Fruit fly (Drosophila melanogaster) S2 (cell line): ENCODE results near the gene Hacd1.
"Not testable (repeated sequence)": the region's sequence is repeated elsewhere in the genome, so short reads cannot be mapped to it uniquely, and the experiment has no call there.

ENCODE experiments used
- CG8478 ChIP-seq: fragments of >200 bp; optimal IDR thresholded peaks from 2 replicates; lab custom pipeline; 2018
- CTCF ChIP-seq, 2 experiments: fragments of >200 bp; optimal IDR thresholded peaks; 2 replicates each; lab custom pipeline; 2018

Hacd1 gene

DNA sequence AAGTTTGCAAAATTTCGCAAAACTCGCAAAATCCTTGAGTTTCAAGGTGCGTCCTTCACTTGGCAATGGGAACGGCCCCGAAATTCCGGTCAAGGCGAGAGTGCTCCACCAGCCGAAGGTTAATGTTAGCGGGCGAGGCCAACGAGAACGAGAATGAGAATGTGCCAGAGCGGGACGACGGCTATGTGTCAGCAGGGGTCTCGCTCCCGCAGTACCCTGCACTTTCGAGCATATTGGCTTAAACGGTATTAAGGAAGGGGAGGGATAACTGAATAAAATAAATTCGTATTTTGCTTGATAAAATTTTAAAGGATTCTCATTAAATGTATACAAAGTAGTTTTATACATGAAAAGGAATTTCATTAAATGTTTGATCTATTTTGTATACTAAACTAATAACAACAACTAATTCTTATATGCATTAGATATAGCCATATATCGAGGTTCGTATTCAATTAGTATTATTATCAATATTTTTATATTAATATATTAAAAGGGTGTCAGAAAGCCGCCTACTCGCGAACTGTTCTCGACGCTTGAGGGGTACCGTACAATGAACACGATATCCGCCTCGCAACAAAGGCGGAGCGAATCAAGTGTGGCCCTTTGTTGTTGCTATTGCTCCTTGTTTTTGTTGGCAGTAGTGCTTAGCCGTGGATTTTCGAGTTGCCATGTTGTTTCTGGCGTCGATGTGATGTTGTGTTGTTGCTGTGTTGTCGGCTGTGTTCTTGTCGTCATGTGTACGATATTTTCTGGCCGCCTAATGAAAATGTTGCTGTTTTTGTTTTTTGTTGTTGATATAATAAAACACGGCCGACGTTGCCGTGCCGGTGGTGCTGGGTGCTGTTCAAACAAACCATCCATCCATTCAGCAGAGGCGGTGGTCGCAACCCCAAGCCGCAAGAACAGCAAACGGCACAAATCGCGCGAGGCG, 4.6 kb upstream of the Hacd1 start:
- TF ChIP-seq CG8478 (lab: Kevin White, UChicago) (no peak), CTCF (optimal IDR thresholded peaks at IDR 0.05; lab: Kevin White, UChicago) (peak in 1 of 2 experiments; percentile 12)

- TF ChIP-seq CTCF (optimal IDR thresholded peaks at IDR 0.05; lab: Kevin White, UChicago): no peak
- TF ChIP-seq CG8478 (lab: Kevin White, UChicago): no peak
These were observed 3.6 kb upstream of the Hacd1 start for dm6 chr2L:12005436-12006396.

DNA sequence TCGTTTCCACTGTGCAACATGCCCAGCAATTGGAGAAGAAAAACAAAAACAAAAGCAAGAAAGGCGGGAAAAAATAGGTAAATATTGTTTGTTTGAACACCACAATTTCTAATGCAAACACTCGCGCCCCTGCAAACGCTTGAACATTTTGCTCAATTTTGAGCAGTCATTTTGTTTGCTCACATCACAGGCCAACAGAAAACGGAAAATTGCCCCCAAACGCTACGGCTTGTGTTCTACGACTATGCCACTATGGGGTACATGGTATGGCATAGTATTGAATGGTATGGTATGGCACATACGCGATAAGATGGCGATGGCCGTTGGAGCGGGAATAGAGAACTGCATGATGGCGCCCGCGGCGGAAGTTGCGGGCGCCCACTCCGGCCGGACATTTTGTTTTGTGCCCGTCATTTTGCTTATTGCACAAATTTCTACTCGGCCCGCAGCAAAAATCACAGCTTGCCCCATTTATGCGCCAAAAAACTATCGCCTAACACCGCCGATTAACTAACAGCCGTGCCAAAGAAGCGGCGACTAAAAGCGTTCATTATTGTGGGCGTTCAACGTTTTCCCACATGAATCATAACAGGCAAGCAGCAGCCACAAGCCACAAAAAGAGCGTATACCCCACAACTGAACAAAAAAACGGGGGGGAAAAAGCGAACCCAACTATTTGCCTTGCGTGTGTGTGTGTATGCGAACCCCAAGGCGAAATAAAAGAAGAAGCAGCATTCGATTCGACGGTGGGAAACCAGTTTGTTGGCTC, 2.3 kb upstream of the Hacd1 start:
- TF ChIP-seq CTCF (optimal IDR thresholded peaks at IDR 0.05; lab: Kevin White, UChicago): no peak
- no peak for TF ChIP-seq CG8478 (lab: Kevin White, UChicago)

DNA sequence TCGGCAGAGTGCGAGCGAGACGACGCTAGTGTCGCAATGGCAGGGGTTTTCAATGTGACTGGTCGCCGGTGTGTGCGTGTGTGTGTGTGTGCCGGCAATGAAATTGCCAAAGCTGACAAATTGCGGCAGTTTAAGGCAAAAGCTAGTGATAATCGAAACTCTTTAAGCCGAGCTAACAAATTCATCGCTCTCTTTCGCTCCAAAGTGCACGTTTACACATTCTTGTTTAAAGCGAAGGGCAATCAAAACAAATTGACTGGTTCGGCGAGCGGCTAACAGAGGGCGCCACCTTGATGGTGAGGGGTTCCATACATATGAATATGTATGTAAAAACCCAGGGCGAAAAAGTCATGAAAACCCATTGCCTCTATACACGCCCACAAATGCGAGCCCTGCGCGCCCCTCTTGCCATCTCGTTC, 1.7 kb upstream of the Hacd1 start:
- TF ChIP-seq CG8478 (lab: Kevin White, UChicago): no peak
- peak; percentile 88 to 97 for TF ChIP-seq CTCF (optimal IDR thresholded peaks at IDR 0.05; lab: Kevin White, UChicago)

DNA sequence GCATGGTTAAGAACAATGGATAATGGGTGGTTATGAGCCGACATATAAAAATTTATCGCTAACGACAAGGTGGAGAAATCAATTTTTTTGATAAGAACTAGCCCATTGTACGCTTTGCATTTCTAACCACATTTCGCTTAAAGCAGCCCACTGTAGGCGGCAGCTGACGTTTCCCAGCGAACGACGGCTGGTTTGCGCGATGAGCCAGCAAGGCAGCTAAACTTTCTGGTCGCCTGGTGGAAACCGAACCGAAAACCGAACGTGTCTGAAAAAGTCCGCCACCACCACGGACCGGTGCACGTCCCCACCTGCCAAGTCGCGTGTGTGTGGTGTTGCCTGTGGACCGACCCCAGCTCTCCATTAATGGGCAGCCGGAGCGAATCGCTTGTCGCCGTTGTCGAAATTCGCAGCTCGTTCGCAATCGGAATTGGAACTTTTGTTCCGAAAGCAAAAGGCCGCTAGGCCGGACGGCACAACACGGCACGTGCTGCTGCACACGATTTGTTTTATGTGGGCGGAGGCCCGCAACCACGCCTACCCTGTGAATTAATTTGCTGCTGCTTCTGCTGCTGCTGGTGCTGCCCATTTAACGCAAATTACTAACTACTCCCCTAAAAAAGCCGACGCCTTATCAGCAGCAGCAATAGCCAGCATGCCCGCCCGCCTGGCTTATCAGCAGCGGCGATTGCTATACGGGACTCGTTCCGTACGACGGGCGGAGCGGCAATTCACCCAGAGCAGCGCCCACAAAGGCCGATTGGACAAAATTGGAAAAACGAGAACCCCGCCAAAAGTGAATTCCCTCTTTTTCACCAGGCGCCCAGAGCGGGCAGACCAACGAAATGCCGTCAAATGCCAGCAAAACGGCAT, 1.1 kb upstream of the Hacd1 start:
- TF ChIP-seq CTCF (optimal IDR thresholded peaks at IDR 0.05; lab: Kevin White, UChicago): no peak
- no peak for TF ChIP-seq CG8478 (lab: Kevin White, UChicago)

DNA sequence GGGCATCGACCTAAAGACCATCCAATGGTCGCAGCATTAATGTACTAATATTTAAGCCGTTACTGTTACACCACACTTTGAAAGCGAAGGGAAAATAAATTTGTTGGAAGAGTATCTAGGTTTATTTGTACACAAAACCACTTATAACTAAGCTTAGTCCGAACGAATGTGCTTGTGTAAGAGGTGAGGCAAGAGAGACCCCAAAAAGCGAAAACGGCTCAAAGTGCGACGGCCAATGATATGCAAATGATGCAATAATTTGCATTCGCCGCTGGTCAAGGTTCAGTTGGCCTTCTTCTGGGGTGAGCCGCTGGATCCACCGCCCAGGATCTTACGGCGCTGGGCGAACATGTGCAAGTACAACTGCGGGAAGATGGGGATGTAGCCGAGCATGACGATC, 934 bp downstream of the Hacd1 start:
- TF ChIP-seq CG8478 (lab: Kevin White, UChicago) (no peak), CTCF (optimal IDR thresholded peaks at IDR 0.05; lab: Kevin White, UChicago) (no peak)

DNA sequence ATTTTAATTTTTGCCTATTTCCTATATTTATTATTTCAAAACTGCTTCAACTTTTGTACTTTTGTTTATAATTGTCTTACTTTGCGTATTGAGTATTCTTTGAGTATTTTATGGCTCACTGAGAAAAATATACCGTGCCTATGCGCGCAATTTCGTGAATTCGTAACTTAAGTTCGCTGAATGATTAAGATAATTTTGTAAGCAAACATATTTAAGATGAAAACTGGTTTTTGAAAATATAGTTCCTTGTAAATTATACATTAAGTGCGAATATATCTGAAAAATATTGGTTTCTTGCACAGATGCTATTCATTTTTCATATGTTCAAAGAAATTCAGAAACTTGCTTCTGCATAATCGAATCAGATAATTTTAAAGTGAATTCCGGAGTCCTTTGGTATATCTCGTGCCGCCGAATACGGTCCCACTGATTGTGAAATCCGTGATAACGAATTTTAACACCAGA, 2.8 kb downstream of the Hacd1 start, which contains the start of the genes CG18787 and Nfs1:
CG18787 (minus strand) TSS at position 101 of the 465 bp plus-strand sequence.
Nfs1 (plus strand) TSS at position 415 of the 465 bp plus-strand sequence.
- not testable (repeated sequence) for TF ChIP-seq CG8478 (lab: Kevin White, UChicago); CTCF (optimal IDR thresholded peaks at IDR 0.05; lab: Kevin White, UChicago)

DNA sequence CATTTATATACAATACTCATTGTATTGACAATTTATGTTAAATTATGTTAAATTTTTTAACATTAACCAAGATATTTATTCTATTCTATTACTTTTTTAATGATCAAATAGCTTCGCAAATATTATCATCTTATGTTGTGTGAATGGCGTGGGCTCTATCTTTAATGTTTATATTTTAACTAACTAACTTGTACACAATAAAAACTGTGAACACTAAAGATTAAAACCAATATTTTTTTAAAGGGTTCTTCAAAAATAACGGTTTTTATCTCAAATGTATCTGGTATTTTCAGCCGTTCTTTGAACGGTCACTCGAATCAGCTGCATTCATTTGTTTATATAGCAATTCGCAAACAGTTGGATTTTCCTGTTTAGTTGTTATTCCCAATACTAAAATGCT, 5.6 kb downstream of the Hacd1 start, which contains the start of gene Ada1-1:
Ada1-1 (plus strand) TSS at position 301 of the 400 bp plus-strand sequence.
- TF ChIP-seq CTCF (optimal IDR thresholded peaks at IDR 0.05; lab: Kevin White, UChicago); CG8478 (lab: Kevin White, UChicago): not testable (repeated sequence)

DNA sequence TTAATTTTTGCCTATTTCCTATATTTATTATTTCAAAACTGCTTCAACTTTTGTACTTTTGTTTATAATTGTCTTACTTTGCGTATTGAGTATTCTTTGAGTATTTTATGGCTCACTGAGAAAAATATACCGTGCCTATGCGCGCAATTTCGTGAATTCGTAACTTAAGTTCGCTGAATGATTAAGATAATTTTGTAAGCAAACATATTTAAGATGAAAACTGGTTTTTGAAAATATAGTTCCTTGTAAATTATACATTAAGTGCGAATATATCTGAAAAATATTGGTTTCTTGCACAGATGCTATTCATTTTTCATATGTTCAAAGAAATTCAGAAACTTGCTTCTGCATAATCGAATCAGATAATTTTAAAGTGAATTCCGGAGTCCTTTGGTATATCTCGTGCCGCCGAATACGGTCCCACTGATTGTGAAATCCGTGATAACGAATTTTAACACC, 6.7 kb downstream of the Hacd1 start, which contains the start of the genes CG18789 and Qtzl:
CG18789 (minus strand) TSS at position 101 of the 459 bp plus-strand sequence.
Qtzl (plus strand) TSS at position 409 of the 459 bp plus-strand sequence.
- TF ChIP-seq CG8478 (lab: Kevin White, UChicago); CTCF (optimal IDR thresholded peaks at IDR 0.05; lab: Kevin White, UChicago): not testable (repeated sequence)

dm6 chr2L:11992602-11993001, 9.5 kb downstream of the Hacd1 start, which contains the start of gene Ada1-2:
Gene Ada1-2, plus strand, starts transcription at chr2L:11992902.
- TF ChIP-seq CG8478 (lab: Kevin White, UChicago); CTCF (optimal IDR thresholded peaks at IDR 0.05; lab: Kevin White, UChicago): not testable (repeated sequence)

- TF ChIP-seq CTCF (optimal IDR thresholded peaks at IDR 0.05; lab: Kevin White, UChicago): no peak
- TF ChIP-seq CG8478 (lab: Kevin White, UChicago): no peak
These were observed 11.5 kb downstream of the Hacd1 start, which contains the start of gene escl for dm6 chr2L:11990458-11991065. Gene escl, plus strand, starts transcription at chr2L:11990927.

DNA sequence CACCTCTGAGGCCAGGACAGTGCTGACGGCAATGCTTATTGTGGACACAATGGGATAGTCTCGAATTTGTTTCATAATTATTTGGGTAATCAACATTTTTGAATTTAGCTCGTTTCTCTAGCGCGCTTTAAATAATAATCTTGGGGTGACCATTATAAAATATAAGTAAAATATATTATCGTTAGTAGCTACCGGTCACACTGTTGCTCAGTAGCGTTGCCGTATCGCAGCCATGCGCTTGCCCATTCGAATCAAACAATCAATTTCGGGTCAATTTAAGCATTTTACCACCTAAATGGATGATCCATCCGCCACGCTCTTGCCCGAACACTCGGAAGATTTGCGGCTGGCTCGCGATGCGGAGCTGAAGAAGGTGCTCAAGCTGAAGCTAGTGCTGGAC, 12.3 kb downstream of the Hacd1 start, which contains the start of the genes zuc and dgt2:
zuc (minus strand) TSS at position 154 of the 400 bp plus-strand sequence.
dgt2 (plus strand) TSS at position 208 of the 400 bp plus-strand sequence.
- no peak for TF ChIP-seq CTCF (optimal IDR thresholded peaks at IDR 0.05; lab: Kevin White, UChicago)
- no peak for TF ChIP-seq CG8478 (lab: Kevin White, UChicago)
